Worm (Caenorhabditis elegans): ENCODE data around the gene hlh-8.

hlh-8 gene

ce11 chrX:8160016-8160415 lies 43.8 kb downstream of the hlh-8 start (continued):
- no peak for TF ChIP-seq lir-3 (tag; optimal IDR thresholded peaks at IDR 0.05; ENCODE audit: poor library complexity)
- TF ChIP-seq mef-2 (tag; optimal IDR thresholded peaks at IDR 0.05) = no peak
- no peak for TF ChIP-seq pax-3 (tag; optimal IDR thresholded peaks at IDR 0.05)
- TF ChIP-seq aly-2 (tag; optimal IDR thresholded peaks at IDR 0.05) = no peak
- no peak for TF ChIP-seq pqm-1 (tag; optimal IDR thresholded peaks at IDR 0.05)
- no peak for TF ChIP-seq hpl-2 (GFP tag; optimal IDR thresholded peaks at IDR 0.05)

ce11 chrX:8162793-8163192 lies 46.5 kb downstream of the hlh-8 start, which contains the start of gene F22F1.3:
Gene F22F1.3 (minus strand): TSS chrX:8163073.
- TF ChIP-seq vab-15 (tag; optimal IDR thresholded peaks at IDR 0.05) (no peak), C34B4.2 (tag; optimal IDR thresholded peaks at IDR 0.05) (no peak), fkh-4 (tag; optimal IDR thresholded peaks at IDR 0.05; ENCODE audit: borderline replicate concordance) (no peak), unc-86 (tag; optimal IDR thresholded peaks at IDR 0.05) (no peak), nhr-12 (tag; optimal IDR thresholded peaks at IDR 0.05) (no peak), grh-1 (GFP tag; IDR thresholded peaks at IDR 0.05) (no peak), mep-1 (tag; optimal IDR thresholded peaks at IDR 0.05) (no peak), mef-2 (tag; optimal IDR thresholded peaks at IDR 0.05) (no peak), tbx-2 (tag; optimal IDR thresholded peaks at IDR 0.05) (no peak), dsc-1 (tag; optimal IDR thresholded peaks at IDR 0.05) (no peak), irx-1 (tag; optimal IDR thresholded peaks at IDR 0.05) (no peak), ztf-11 (tag; optimal IDR thresholded peaks at IDR 0.05) (no peak), dpl-1 (GFP tag; optimal IDR thresholded peaks at IDR 0.05) (no peak), nhr-237 (tag; optimal IDR thresholded peaks at IDR 0.05) (no peak), elt-2 (tag; optimal IDR thresholded peaks at IDR 0.05) (no peak), pqm-1 (tag; optimal IDR thresholded peaks at IDR 0.05) (no peak), fos-1 (tag; optimal IDR thresholded peaks at IDR 0.05) (no peak)

- TF ChIP-seq zag-1 (tag; optimal IDR thresholded peaks at IDR 0.05) (no peak), grh-1 (GFP tag; IDR thresholded peaks at IDR 0.05) (no peak), sptf-1 (tag; optimal IDR thresholded peaks at IDR 0.05) (no peak), elt-2 (tag; optimal IDR thresholded peaks at IDR 0.05) (no peak), pqm-1 (tag; optimal IDR thresholded peaks at IDR 0.05) (no peak), lin-39 (tag; optimal IDR thresholded peaks at IDR 0.05) (no peak), ama-1 (optimal IDR thresholded peaks at IDR 0.05) (no peak), xbp-1 (tag; optimal IDR thresholded peaks at IDR 0.05) (no peak), nhr-47 (tag; optimal IDR thresholded peaks at IDR 0.05) (peak; percentile 67), lin-14 (GFP tag; optimal IDR thresholded peaks at IDR 0.05) (peak; percentile 88), snpc-4 (tag; optimal IDR thresholded peaks at IDR 0.05) (no peak), lin-13 (GFP tag; optimal IDR thresholded peaks at IDR 0.05) (no peak), fos-1 (tag; optimal IDR thresholded peaks at IDR 0.05) (no peak), nhr-11 (tag; optimal IDR thresholded peaks at IDR 0.05) (no peak), unc-86 (tag; optimal IDR thresholded peaks at IDR 0.05) (peak; percentile 30), nhr-19 (GFP tag; conservative IDR thresholded peaks at IDR 0.05) (peak; percentile 29; the same call in 1 of the 2 replicates), snu-23 (GFP tag; optimal IDR thresholded peaks at IDR 0.05) (peak; percentile 15), mef-2 (tag; optimal IDR thresholded peaks at IDR 0.05) (no peak), ceh-90 (tag; optimal IDR thresholded peaks at IDR 0.05) (no peak), ceh-88 (GFP tag; IDR thresholded peaks at IDR 0.05) (0 out of 2 replicates have a peak, but pooled peaks have one; percentile 37), unc-62 (GFP tag; optimal IDR thresholded peaks at IDR 0.05) (no peak), nhr-237 (tag; optimal IDR thresholded peaks at IDR 0.05) (no peak), hlh-4 (tag; optimal IDR thresholded peaks at IDR 0.05) (no peak), nhr-12 (tag; optimal IDR thresholded peaks at IDR 0.05) (no peak), nhr-20 (tag; optimal IDR thresholded peaks at IDR 0.05) (no peak), swsn-7 (tag; optimal IDR thresholded peaks at IDR 0.05) (peak; percentile 60), nhr-85 (tag) (no peak), unc-98 (GFP tag; IDR thresholded peaks at IDR 0.05) (no peak), aha-1 (tag; optimal IDR thresholded peaks at IDR 0.05) (no peak), efl-1 (optimal IDR thresholded peaks at IDR 0.05) (no peak), efl-1 (GFP tag; optimal IDR thresholded peaks at IDR 0.05 in 1 of 2) (peak in 1 of 2 experiments; percentile 4), tlp-1 (tag; optimal IDR thresholded peaks at IDR 0.05) (no peak), hpl-2 (GFP tag; optimal IDR thresholded peaks at IDR 0.05) (no peak), blmp-1 (tag; optimal IDR thresholded peaks at IDR 0.05) (no peak), lin-35 (GFP tag; optimal IDR thresholded peaks at IDR 0.05) (peak in 1 of 2 experiments; percentile 27), egl-13 (tag; optimal IDR thresholded peaks at IDR 0.05) (peak; percentile 57), fkh-8 (tag; optimal IDR thresholded peaks at IDR 0.05) (peak; percentile 93), zip-4 (GFP tag; optimal IDR thresholded peaks at IDR 0.05) (no peak)
These were observed 47.3 kb downstream of the hlh-8 start for ce11 chrX:8163555-8163954.

Measured in whole organism, L1 larva.